Worm (Caenorhabditis elegans) whole organism, mixed stage, embryonic: ENCODE results near the gene scav-2.

Source experiments
- elt-3 ChIP-seq: fragments of 150-350 bp; optimal IDR thresholded peaks from 2 replicates; lab custom pipeline; 2014; ENCODE audit warnings: missing biosample characterization, missing genetic modification characterization
- nhr-12 ChIP-seq: fragments of 150-350 bp; optimal IDR thresholded peaks from 2 replicates; lab custom pipeline; 2014; ENCODE audit warnings: missing biosample characterization, missing genetic modification characterization
- nhr-28 ChIP-seq: fragments of 150-350 bp; optimal IDR thresholded peaks from 2 replicates; lab custom pipeline; 2014; ENCODE audit warnings: missing biosample characterization, missing genetic modification characterization
- snpc-4 ChIP-seq: fragments of 150-350 bp; optimal IDR thresholded peaks from 2 replicates; lab custom pipeline; 2014; ENCODE audit warnings: missing biosample characterization, missing genetic modification characterization
- ztf-11 ChIP-seq: fragments of 150-350 bp; optimal IDR thresholded peaks from 2 replicates; lab custom pipeline; 2014; ENCODE audit warnings: missing biosample characterization, missing genetic modification characterization

DNA sequence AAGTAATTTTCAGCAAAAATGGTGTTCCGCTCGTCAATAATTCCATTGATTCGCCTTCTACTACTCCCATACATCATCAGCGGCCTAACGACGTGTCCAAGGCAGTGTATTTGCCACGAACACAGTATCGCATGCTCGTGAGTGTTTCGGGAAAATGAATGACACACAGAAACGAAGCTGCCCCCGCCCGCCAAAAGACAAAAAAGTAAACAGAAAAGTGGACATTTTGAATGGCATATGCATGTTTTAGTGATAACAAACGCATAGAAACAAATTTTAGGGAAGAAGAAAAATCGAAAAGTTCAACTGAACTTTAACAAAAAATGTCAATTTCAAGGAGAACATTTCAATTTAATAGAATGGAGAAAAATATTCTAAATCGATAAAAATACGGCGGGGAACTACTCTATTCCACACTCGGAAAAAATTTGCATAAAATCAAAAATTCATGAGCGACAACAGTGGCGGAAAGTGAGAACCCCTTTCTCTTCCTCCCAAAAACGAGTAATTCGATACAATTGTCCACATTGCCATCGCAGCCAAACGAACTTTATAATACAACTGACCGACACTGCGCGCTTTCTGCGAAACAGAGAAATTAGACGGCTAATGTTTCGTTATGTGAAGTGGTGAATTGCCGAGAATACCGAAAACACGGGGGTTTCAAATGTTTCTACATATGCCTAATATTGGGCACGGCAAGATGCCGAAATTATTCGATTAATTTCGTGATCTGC is 26.5 kb downstream of the scav-2 start:
- TF ChIP-seq nhr-12 (no peak), elt-3 (no peak), nhr-28 (tag; lab: Kevin White, UChicago) (no peak), snpc-4 (tag; lab: Kevin White, UChicago) (no peak), ztf-11 (tag; lab: Kevin White, UChicago) (no peak)
